Fruit fly (Drosophila melanogaster) S2 (cell line): ENCODE measurements around the gene RpL30.

Source experiments
- CG8478 ChIP-seq: fragments of >200 bp; optimal IDR thresholded peaks from 2 replicates; lab custom pipeline; 2018
- CTCF ChIP-seq, 2 experiments: fragments of >200 bp; optimal IDR thresholded peaks; 2 replicates each; lab custom pipeline; 2018

DNA sequence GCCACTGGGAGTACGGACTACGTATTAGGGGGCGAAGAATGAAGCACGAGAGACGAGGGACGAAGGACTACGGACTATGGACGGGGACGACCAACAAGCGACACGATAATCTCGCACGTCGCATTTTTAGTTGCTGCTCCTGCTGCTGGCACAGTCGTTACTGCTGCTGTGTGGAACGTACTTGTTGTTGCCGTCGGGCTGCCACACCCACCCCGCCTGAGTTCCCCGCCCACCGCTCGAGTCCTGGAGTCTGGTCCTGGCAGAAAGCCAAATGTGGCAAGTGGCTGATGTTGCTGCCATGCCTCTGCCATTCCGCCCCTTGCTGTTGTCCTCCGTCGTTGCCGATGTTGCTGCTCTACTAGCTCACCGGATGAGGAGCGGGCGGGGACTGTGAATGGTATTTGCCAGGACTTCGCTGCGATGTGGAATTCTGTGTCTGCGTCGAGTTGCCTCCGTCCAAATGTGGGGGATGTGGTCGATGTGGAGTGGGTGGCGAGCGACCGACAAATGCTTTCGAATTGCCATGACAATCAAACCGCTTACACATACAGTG is 3.7 kb upstream of the RpL30 start:
- TF ChIP-seq CTCF (optimal IDR thresholded peaks at IDR 0.05; lab: Kevin White, UChicago), result no peak
- TF ChIP-seq CG8478, result no peak
